Worm (Caenorhabditis elegans) whole organism, late embryonic: ENCODE data around the gene unc-77.

ENCODE experiments used
- K02D7.2 ChIP-seq: sonication (generic microtip); optimal IDR thresholded peaks from 2 replicates; lab custom pipeline; 2017; ENCODE audit warnings: mild to moderate bottlenecking, missing genetic modification characterization, missing compliant biosample characterization
- ama-1 ChIP-seq: fragments of 150-350 bp; optimal IDR thresholded peaks from 2 replicates; lab custom pipeline; 2014
- ceh-14 ChIP-seq: sonication (generic microtip); optimal IDR thresholded peaks from 2 replicates; lab custom pipeline; 2016; ENCODE audit warnings: missing genotype, missing genetic modification characterization, missing compliant biosample characterization
- ceh-30 ChIP-seq: fragments of 150-350 bp; optimal IDR thresholded peaks from 2 replicates; lab custom pipeline; 2014; ENCODE audit warnings: missing biosample characterization, missing genetic modification characterization
- ceh-48 ChIP-seq: sonication (generic microtip); optimal IDR thresholded peaks from 2 replicates; lab custom pipeline; 2016; ENCODE audit warnings: missing genetic modification characterization, inconsistent platforms, missing compliant biosample characterization
- fax-1 ChIP-seq: sonication (generic microtip); optimal IDR thresholded peaks from 2 replicates; lab custom pipeline; 2016; ENCODE audit warnings: missing genotype, missing genetic modification characterization, missing compliant biosample characterization
- pag-3 ChIP-seq: sonication (generic microtip); optimal IDR thresholded peaks from 2 replicates; lab custom pipeline; 2016; ENCODE audit warnings: missing compliant biosample characterization, missing genetic modification characterization, borderline replicate concordance
- pat-9 ChIP-seq: fragments of 200-800 bp; sonication (Bioruptor generic); optimal IDR thresholded peaks from 2 replicates; lab custom pipeline; 2018; ENCODE audit warnings: mild to moderate bottlenecking, missing genetic modification characterization, moderate library complexity, missing compliant biosample characterization
- pax-1 ChIP-seq: fragments of 150-350 bp; optimal IDR thresholded peaks from 2 replicates; lab custom pipeline; 2014; ENCODE audit warnings: missing biosample characterization, missing genetic modification characterization
- pha-4 ChIP-seq: fragments of 150-350 bp; optimal IDR thresholded peaks from 2 replicates; lab custom pipeline; 2018; ENCODE audit warnings: missing biosample characterization, missing genetic modification reagents, missing genetic modification characterization
- pqm-1 ChIP-seq: sonication (generic microtip); optimal IDR thresholded peaks from 2 replicates; lab custom pipeline; 2016; ENCODE audit warnings: missing genetic modification characterization, missing compliant biosample characterization
- tbx-7 ChIP-seq: sonication (generic microtip); optimal IDR thresholded peaks from 2 replicates; lab custom pipeline; 2016; ENCODE audit warnings: missing genotype, missing genetic modification characterization, missing compliant biosample characterization
- ttx-3 ChIP-seq: sonication (generic microtip); optimal IDR thresholded peaks from 2 replicates; lab custom pipeline; 2016; ENCODE audit warnings: missing genetic modification reagents, missing genetic modification characterization, missing compliant biosample characterization
- unc-3 ChIP-seq, 2 experiments: fragments of 200-800 bp in 1 of 2; sonication (Bioruptor generic) in 1 of 2; sonication (generic microtip) in 1 of 2; conservative IDR thresholded peaks in 1 of 2; optimal IDR thresholded peaks in 1 of 2; 2 replicates each; pipeline versions ENCODE4 v1.3.6 to Lab custom; 2016 to 2022; ENCODE audit warnings: missing compliant biosample characterization in 2 of 2, missing genetic modification characterization in 2 of 2, missing genetic modification reagents in 1 of 2

DNA sequence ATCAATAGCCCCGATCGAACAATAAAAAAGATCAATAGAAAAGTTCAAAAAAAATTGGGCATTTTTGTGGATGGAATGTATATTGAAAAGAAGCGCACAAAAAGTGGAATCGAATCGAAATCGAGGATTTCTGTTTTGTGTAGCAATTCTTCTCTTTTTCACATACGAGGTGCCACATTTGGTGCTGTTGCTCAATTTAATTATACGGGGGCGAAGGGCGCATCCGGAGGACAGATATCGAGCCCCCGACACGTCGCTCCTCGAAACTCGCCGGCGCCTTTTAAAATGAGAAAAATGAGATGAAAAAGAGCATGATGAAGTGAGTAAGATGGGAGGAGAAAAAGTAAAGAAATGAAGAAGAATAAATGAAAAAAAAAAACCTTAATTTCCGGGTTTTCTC lies 6.3 kb downstream of the unc-77 start:
- TF ChIP-seq ceh-30 (tag; lab: Kevin White, UChicago) = no peak
- no peak for TF ChIP-seq unc-3 (GFP tag; conservative IDR thresholded peaks at IDR 0.05; lab: Robert Waterston, UW)
- no peak for TF ChIP-seq unc-3 (tag; optimal IDR thresholded peaks at IDR 0.05; lab: Kevin White, UChicago)
- TF ChIP-seq ceh-48 (tag; lab: Kevin White, UChicago) = no peak
- no peak for TF ChIP-seq fax-1 (tag; lab: Kevin White, UChicago)
- TF ChIP-seq ttx-3 (tag; lab: Kevin White, UChicago) = no peak
- no peak for TF ChIP-seq tbx-7 (tag; lab: Kevin White, UChicago)
- no peak for TF ChIP-seq pax-1 (tag; lab: Kevin White, UChicago)
- TF ChIP-seq pag-3 (tag; lab: Kevin White, UChicago) = no peak
- TF ChIP-seq ama-1 (lab: Kevin White, UChicago) = no peak
- TF ChIP-seq pqm-1 (tag; lab: Kevin White, UChicago) = no peak
- TF ChIP-seq ceh-14 = no peak
- TF ChIP-seq pat-9 (tag; lab: Kevin White, UChicago) = no peak
- no peak for TF ChIP-seq K02D7.2 (tag; lab: Kevin White, UChicago)
- no peak for TF ChIP-seq pha-4 (tag; lab: Kevin White, UChicago)
